Worm (Caenorhabditis elegans): ENCODE measurements around the gene rpap-2.

DNA sequence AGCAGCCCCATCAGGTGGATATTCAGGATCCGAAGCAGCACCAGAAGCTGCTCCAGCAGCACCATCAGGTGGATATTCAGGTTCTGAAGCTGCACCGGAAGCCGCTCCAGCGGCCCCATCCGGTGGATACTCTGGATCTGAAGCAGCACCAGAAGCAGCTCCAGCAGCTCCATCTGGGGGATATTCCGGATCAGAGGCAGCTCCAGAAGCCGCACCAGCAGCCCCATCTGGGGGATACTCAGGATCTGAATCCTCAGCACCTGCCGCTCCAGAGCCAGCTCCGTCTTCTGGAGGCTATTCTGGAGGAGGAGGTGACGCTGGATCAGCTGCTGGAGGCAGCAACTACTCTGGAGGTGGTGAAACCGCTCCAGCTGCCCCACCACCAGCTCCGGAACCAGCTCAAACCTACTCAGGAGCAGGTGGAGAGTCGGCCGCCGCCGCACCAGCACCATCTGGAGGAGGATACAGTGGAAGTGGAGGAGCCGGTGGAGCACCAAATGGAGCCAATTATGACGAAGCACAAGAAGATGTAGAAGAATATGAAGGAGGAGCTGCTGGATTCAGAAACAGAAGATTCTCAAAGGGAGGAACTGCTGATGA, 3.0 kb upstream of the rpap-2 start:
- TF ChIP-seq pes-1 (GFP tag; IDR thresholded peaks at IDR 0.05): no peak
- no peak for TF ChIP-seq sea-1 (GFP tag; conservative IDR thresholded peaks at IDR 0.05)
- TF ChIP-seq ama-1 (optimal IDR thresholded peaks at IDR 0.05): no peak
- TF ChIP-seq ceh-13 (GFP tag; optimal IDR thresholded peaks at IDR 0.05): no peak
- no peak for TF ChIP-seq tbx-37 (GFP tag; conservative IDR thresholded peaks at IDR 0.05)
- no peak for TF ChIP-seq flt-1 (GFP tag; IDR thresholded peaks at IDR 0.05)
- no peak for TF ChIP-seq ceh-36 (tag; optimal IDR thresholded peaks at IDR 0.05)
- no peak for TF ChIP-seq hmbx-1 (tag; optimal IDR thresholded peaks at IDR 0.05)
